Fruit fly (Drosophila melanogaster) whole organism, embryonic: Measurements from ENCODE around the gene Cyp4ac3.

Source experiments
- B-H1 ChIP-seq: fragments of 200-800 bp; sonication (Bioruptor generic); IDR thresholded peaks from 3 replicates; pipeline ENCODE4 v1.3.6; 2022; ENCODE audit warnings: missing biosample characterization, missing genetic modification characterization
- Bgb ChIP-seq: fragments of 200-800 bp; sonication (Bioruptor generic); IDR thresholded peaks from 2 replicates; pipeline ENCODE4 v1.3.6; 2022; ENCODE audit warnings: missing biosample characterization, missing genetic modification characterization; ENCODE audit not compliant: partially characterized antibody
- BtbVII ChIP-seq: fragments of 200-800 bp; sonication (Bioruptor generic); optimal IDR thresholded peaks from 3 replicates; lab custom pipeline; 2017; ENCODE audit warnings: missing biosample characterization, mild to moderate bottlenecking, missing genetic modification characterization
- CG10959 ChIP-seq: fragments of 200-800 bp; sonication (Bioruptor generic); IDR thresholded peaks from 2 replicates; pipeline ENCODE4 v1.3.6; 2022; ENCODE audit warnings: missing biosample characterization, missing genetic modification characterization
- CG12219 ChIP-seq: fragments of 200-800 bp; sonication (Bioruptor generic); optimal IDR thresholded peaks from 3 replicates; lab custom pipeline; 2018; ENCODE audit warnings: missing biosample characterization, mild to moderate bottlenecking, missing genetic modification characterization
- CG1233 ChIP-seq: fragments of 200-800 bp; sonication (Bioruptor generic); optimal IDR thresholded peaks from 4 replicates; lab custom pipeline; 2018; ENCODE audit warnings: missing biosample characterization, mild to moderate bottlenecking, missing genetic modification characterization
- CG12391 ChIP-seq: fragments of 200-800 bp; sonication (Bioruptor generic); optimal IDR thresholded peaks from 3 replicates; lab custom pipeline; 2018; ENCODE audit warnings: missing biosample characterization, mild to moderate bottlenecking, missing genetic modification characterization, moderate library complexity
- CG13424 ChIP-seq: fragments of 200-800 bp; sonication (Bioruptor generic); optimal IDR thresholded peaks from 2 replicates; lab custom pipeline; 2019; ENCODE audit warnings: missing biosample characterization, mild to moderate bottlenecking, missing genetic modification characterization, moderate library complexity
- CG14667 ChIP-seq: fragments of 200-800 bp; sonication (Bioruptor generic); IDR thresholded peaks from 2 replicates; pipeline ENCODE4 v1.3.6; 2022; ENCODE audit warnings: missing biosample characterization, missing genetic modification characterization
- CG14860 ChIP-seq: fragments of 200-800 bp; sonication (Bioruptor generic); IDR thresholded peaks from 3 replicates; pipeline ENCODE4 v1.3.6; 2022; ENCODE audit warnings: missing biosample characterization, missing genetic modification characterization; ENCODE audit not compliant: partially characterized antibody
- CG15514 ChIP-seq: fragments of 200-800 bp; sonication (Bioruptor generic); optimal IDR thresholded peaks from 3 replicates; lab custom pipeline; 2017; ENCODE audit warnings: missing biosample characterization, missing genetic modification characterization, mild to moderate bottlenecking, moderate library complexity, missing genetic modification reagents
- CG32767 ChIP-seq: fragments of 200-800 bp; sonication (Bioruptor generic); IDR thresholded peaks from 2 replicates; pipeline ENCODE4 v1.3.6; 2022; ENCODE audit warnings: missing biosample characterization, missing genetic modification characterization
- CG3281 ChIP-seq: fragments of 200-800 bp; sonication (Bioruptor generic); optimal IDR thresholded peaks from 3 replicates; lab custom pipeline; 2017; ENCODE audit warnings: missing biosample characterization, mild to moderate bottlenecking, missing genetic modification characterization
- CG7987 ChIP-seq: fragments of 200-800 bp; sonication (Bioruptor generic); optimal IDR thresholded peaks from 2 replicates; lab custom pipeline; 2018; ENCODE audit warnings: missing biosample characterization, mild to moderate bottlenecking, missing genetic modification characterization, moderate library complexity
- CG9609 ChIP-seq: fragments of 200-800 bp; sonication (Bioruptor generic); optimal IDR thresholded peaks from 3 replicates; lab custom pipeline; 2016; ENCODE audit warnings: missing biosample characterization, missing genetic modification characterization
- Dp ChIP-seq: fragments of 200-800 bp; sonication (Bioruptor generic); optimal IDR thresholded peaks from 2 replicates; lab custom pipeline; 2018; ENCODE audit warnings: missing biosample characterization, mild to moderate bottlenecking, missing genetic modification characterization, moderate library complexity
- Ets65A ChIP-seq: fragments of 200-800 bp; sonication (Bioruptor generic); peaks from one replicate; lab custom pipeline; 2016; ENCODE audit warnings: missing biosample characterization, missing genetic modification characterization
- H15 ChIP-seq: fragments of 200-800 bp; sonication (Bioruptor generic); IDR thresholded peaks from 3 replicates; pipeline ENCODE4 v1.3.6; 2022; ENCODE audit warnings: missing biosample characterization, missing genetic modification characterization
- HLHmδ ChIP-seq: fragments of 200-800 bp; sonication (Bioruptor generic); optimal IDR thresholded peaks from 2 replicates; lab custom pipeline; 2018; ENCODE audit warnings: missing biosample characterization, mild to moderate bottlenecking, missing genetic modification characterization, moderate library complexity
- Hr78 ChIP-seq, 2 experiments: fragments of 200-800 bp in 1 of 2; fragments of >200 bp in 1 of 2; sonication (Bioruptor generic) in 1 of 2; optimal IDR thresholded peaks; 2 replicates each; lab custom pipeline; 2017 to 2019; ENCODE audit warnings: missing biosample characterization in 2 of 2, missing genetic modification characterization in 2 of 2, mild to moderate bottlenecking in 1 of 2, moderate library complexity in 1 of 2
- Jarid2 ChIP-seq: fragments of 200-800 bp; sonication (Bioruptor generic); optimal IDR thresholded peaks from 3 replicates; lab custom pipeline; 2017; ENCODE audit warnings: mild to moderate bottlenecking, missing biosample characterization, missing genetic modification reagents, missing genetic modification characterization
- Lpt ChIP-seq: fragments of >200 bp; optimal IDR thresholded peaks from 2 replicates; lab custom pipeline; 2018; ENCODE audit warnings: missing biosample characterization, missing genetic modification characterization
- MESR4 ChIP-seq: fragments of 200-800 bp; sonication (Bioruptor generic); optimal IDR thresholded peaks from 2 replicates; lab custom pipeline; 2018; ENCODE audit warnings: missing biosample characterization, mild to moderate bottlenecking, missing genetic modification characterization, moderate library complexity
- Rx ChIP-seq: fragments of 200-800 bp; sonication (Bioruptor generic); IDR thresholded peaks from 2 replicates; pipeline ENCODE4 v1.3.6; 2022; ENCODE audit warnings: missing biosample characterization, missing genetic modification characterization
- Ssrp ChIP-seq: fragments of 200-800 bp; sonication (Bioruptor generic); optimal IDR thresholded peaks from 2 replicates; lab custom pipeline; 2018; ENCODE audit warnings: missing biosample characterization, mild to moderate bottlenecking, missing genetic modification characterization, moderate library complexity
- ase ChIP-seq: fragments of 200-800 bp; sonication (Bioruptor generic); IDR thresholded peaks from 3 replicates; pipeline ENCODE4 v1.3.6; 2022; ENCODE audit warnings: missing biosample characterization, missing genetic modification characterization
- ash1 ChIP-seq: fragments of 200-800 bp; sonication (Bioruptor generic); optimal IDR thresholded peaks from 2 replicates; lab custom pipeline; 2018; ENCODE audit warnings: missing biosample characterization, mild to moderate bottlenecking, missing genetic modification characterization
- ato ChIP-seq: fragments of 200-800 bp; sonication (Bioruptor generic); IDR thresholded peaks from 2 replicates; pipeline ENCODE4 v1.3.6; 2022; ENCODE audit warnings: missing biosample characterization, missing genetic modification characterization; ENCODE audit not compliant: partially characterized antibody
- chif ChIP-seq, 2 experiments: fragments of 200-800 bp; sonication (Bioruptor generic); optimal IDR thresholded peaks; 3 replicates each; lab custom pipeline; 2016; ENCODE audit warnings: missing biosample characterization in 2 of 2, missing genetic modification characterization in 2 of 2
- chinmo ChIP-seq: fragments of 200-800 bp; sonication (Bioruptor generic); IDR thresholded peaks from 4 replicates; pipeline ENCODE4 v1.3.6; 2022; ENCODE audit warnings: missing biosample characterization, missing genetic modification characterization; ENCODE audit not compliant: partially characterized antibody
- chn ChIP-seq: fragments of 200-800 bp; sonication (Bioruptor generic); optimal IDR thresholded peaks from 2 replicates; lab custom pipeline; 2016; ENCODE audit warnings: missing biosample characterization, missing genetic modification characterization
- da ChIP-seq: fragments of 200-800 bp; sonication (Bioruptor generic); optimal IDR thresholded peaks from 2 replicates; lab custom pipeline; 2016; ENCODE audit warnings: missing biosample characterization, missing genetic modification characterization
- dimm ChIP-seq: fragments of 200-800 bp; sonication (Bioruptor generic); IDR thresholded peaks from 2 replicates; pipeline ENCODE4 v1.3.6; 2022; ENCODE audit warnings: missing biosample characterization, missing genetic modification characterization
- fd102C ChIP-seq: fragments of 200-800 bp; sonication (Bioruptor generic); optimal IDR thresholded peaks from 2 replicates; lab custom pipeline; 2018; ENCODE audit warnings: missing biosample characterization, mild to moderate bottlenecking, missing genetic modification characterization, moderate library complexity
- hkb ChIP-seq, 2 experiments: fragments of 200-800 bp in 1 of 2; fragments of >200 bp in 1 of 2; sonication (Bioruptor generic) in 1 of 2; IDR thresholded peaks in 1 of 2; optimal IDR thresholded peaks in 1 of 2; 2 replicates each; pipeline versions ENCODE4 v1.3.6 to Lab custom; 2017 to 2022; ENCODE audit warnings: missing biosample characterization in 1 of 2, missing genetic modification characterization in 1 of 2
- insv ChIP-seq, 2 experiments: fragments of 200-800 bp; sonication (Bioruptor generic); optimal IDR thresholded peaks; 3 replicates each; lab custom pipeline; 2016 to 2018; ENCODE audit warnings: missing biosample characterization in 2 of 2, missing genetic modification characterization in 2 of 2
- otp ChIP-seq: fragments of 200-800 bp; sonication (Bioruptor generic); IDR thresholded peaks from 3 replicates; pipeline ENCODE4, ENCODE4 v1.3.6; 2022; ENCODE audit warnings: missing biosample characterization, missing genetic modification characterization
- pho ChIP-seq: fragments of 200-800 bp; sonication (Bioruptor generic); optimal IDR thresholded peaks from 2 replicates; lab custom pipeline; 2016; ENCODE audit warnings: missing biosample characterization, missing genetic modification characterization
- schlank ChIP-seq: fragments of 200-800 bp; sonication (Bioruptor generic); optimal IDR thresholded peaks from 2 replicates; lab custom pipeline; 2018; ENCODE audit warnings: missing biosample characterization, mild to moderate bottlenecking, missing genetic modification characterization
- seq ChIP-seq: fragments of 200-800 bp; sonication (Bioruptor generic); IDR thresholded peaks from 2 replicates; pipeline ENCODE4 v1.3.6; 2022; ENCODE audit warnings: missing biosample characterization, missing genetic modification characterization
- sqz ChIP-seq: fragments of 200-800 bp; sonication (Bioruptor generic); optimal IDR thresholded peaks from 3 replicates; lab custom pipeline; 2018; ENCODE audit warnings: missing biosample characterization, mild to moderate bottlenecking, missing genetic modification characterization
- stwl ChIP-seq: fragments of 200-800 bp; sonication (Bioruptor generic); optimal IDR thresholded peaks from 3 replicates; lab custom pipeline; 2018; ENCODE audit warnings: missing biosample characterization, mild to moderate bottlenecking, missing genetic modification characterization, moderate library complexity
- sug ChIP-seq: fragments of 200-800 bp; optimal IDR thresholded peaks from 2 replicates; lab custom pipeline; 2019; ENCODE audit warnings: missing biosample characterization, mild to moderate bottlenecking, missing genetic modification characterization, moderate library complexity
- tap ChIP-seq: fragments of 200-800 bp; optimal IDR thresholded peaks from 3 replicates; lab custom pipeline; 2019; ENCODE audit warnings: missing biosample characterization, mild to moderate bottlenecking, missing genetic modification characterization, moderate library complexity
- tin ChIP-seq: fragments of 200-800 bp; sonication (Bioruptor generic); optimal IDR thresholded peaks from 3 replicates; lab custom pipeline; 2016; ENCODE audit warnings: missing biosample characterization, missing genetic modification characterization
- tll ChIP-seq, 2 experiments: fragments of 200-800 bp in 1 of 2; fragments of >200 bp in 1 of 2; sonication (Bioruptor generic) in 1 of 2; optimal IDR thresholded peaks; 2 replicates each; lab custom pipeline; 2017 to 2019; ENCODE audit warnings: missing biosample characterization in 2 of 2, missing genetic modification characterization in 2 of 2, mild to moderate bottlenecking in 1 of 2, moderate library complexity in 1 of 2
- wek ChIP-seq: fragments of 200-800 bp; sonication (Bioruptor generic); optimal IDR thresholded peaks from 3 replicates; lab custom pipeline; 2018; ENCODE audit warnings: missing biosample characterization, mild to moderate bottlenecking, missing genetic modification characterization, moderate library complexity
- zfh2 ChIP-seq: fragments of 200-800 bp; sonication (Bioruptor generic); optimal IDR thresholded peaks from 2 replicates; lab custom pipeline; 2016; ENCODE audit warnings: missing biosample characterization, missing genetic modification characterization

Cyp4ac3 gene

DNA sequence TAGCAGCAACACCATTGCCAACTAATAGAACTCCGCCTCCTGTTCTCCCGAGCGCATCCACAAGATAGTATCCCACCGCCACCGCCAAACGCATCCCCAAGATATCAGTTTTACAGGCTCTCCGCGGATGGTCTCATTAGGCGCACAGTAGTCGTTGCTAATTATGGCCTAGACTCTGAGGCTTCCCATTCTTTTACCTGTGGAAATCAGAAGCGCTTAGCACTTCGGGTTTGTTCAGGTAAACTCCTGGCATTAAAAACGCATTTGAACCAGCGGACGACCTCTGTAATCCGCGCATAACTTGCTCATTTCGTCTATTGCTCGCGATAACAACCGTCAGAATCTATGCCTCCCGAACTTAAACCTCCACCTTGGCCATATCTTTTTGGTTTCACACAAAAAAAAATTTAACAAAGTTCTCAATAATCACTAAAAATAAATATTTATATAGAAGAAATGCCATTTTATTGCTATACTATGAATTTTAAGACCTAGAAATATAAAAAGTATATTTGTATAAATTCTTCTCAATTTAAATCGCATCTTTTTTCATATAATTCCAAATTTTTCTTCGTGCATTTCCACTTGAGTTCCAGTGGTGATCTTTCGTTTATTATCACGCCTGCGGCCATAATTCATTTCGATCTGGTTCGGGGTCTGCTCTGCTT, 30.3 kb upstream of the Cyp4ac3 start (continued):
- TF ChIP-seq MESR4 (GFP tag; lab: Kevin White, UChicago) (no peak), schlank (tag; lab: Kevin White, UChicago) (no peak), CG14667 (GFP tag; lab: Robert Waterston, UW) (no peak), tin (GFP tag; lab: Kevin White, UChicago) (peak; percentile 67), hkb (optimal IDR thresholded peaks at IDR 0.05; lab: Kevin White, UChicago) (no peak), hkb (GFP tag; IDR thresholded peaks at IDR 0.05; lab: Robert Waterston, UW) (0 out of 2 replicates have a peak, but pooled peaks have one; percentile 40), CG12391 (tag; lab: Kevin White, UChicago) (peak; percentile 90), Ets65A (no peak), CG7987 (no peak), H15 (GFP tag; lab: Robert Waterston, UW) (0 out of 3 replicates have a peak, but pooled peaks have one; percentile 11), CG9609 (GFP tag; lab: Kevin White, UChicago) (no peak), CG13424 (tag; lab: Kevin White, UChicago) (peak; percentile 77), chn (peak; percentile 9), CG32767 (GFP tag; lab: Robert Waterston, UW) (peak; percentile 22; the same call in 1 of the 2 replicates), sug (tag; lab: Kevin White, UChicago) (no peak), tll (GFP tag; optimal IDR thresholded peaks at IDR 0.05; lab: Kevin White, UChicago) (no peak), Bgb (no peak), CG15514 (GFP tag; lab: Kevin White, UChicago) (no peak), zfh2 (GFP tag; lab: Kevin White, UChicago) (no peak), stwl (tag; lab: Kevin White, UChicago) (peak; percentile 31), CG10959 (GFP tag; lab: Robert Waterston, UW) (peak; percentile 74), seq (GFP tag; lab: Robert Waterston, UW) (no peak), tap (tag; lab: Kevin White, UChicago) (peak; percentile 55), sqz (GFP tag; lab: Kevin White, UChicago) (peak; percentile 6), CG3281 (GFP tag; lab: Kevin White, UChicago) (no peak), Ssrp (tag; lab: Kevin White, UChicago) (peak; percentile 80), HLHmδ (GFP tag; lab: Kevin White, UChicago) (no peak), ase (GFP tag; lab: Robert Waterston, UW) (no peak), da (GFP tag; lab: Kevin White, UChicago) (no peak), wek (GFP tag; lab: Kevin White, UChicago) (no peak), fd102C (no peak), dimm (GFP tag; lab: Robert Waterston, UW) (no peak), pho (GFP tag; lab: Kevin White, UChicago) (no peak), ash1 (no peak), chif (GFP tag; optimal IDR thresholded peaks at IDR 0.05; lab: Kevin White, UChicago) (peak in 1 of 2 experiments; percentile 19), BtbVII (GFP tag; lab: Kevin White, UChicago) (no peak), Lpt (GFP tag; lab: Kevin White, UChicago) (no peak), CG14860 (GFP tag; lab: Robert Waterston, UW) (no peak), chinmo (GFP tag; lab: Robert Waterston, UW) (no peak), CG1233 (GFP tag; lab: Kevin White, UChicago) (peak; percentile 49), Jarid2 (no peak), CG12219 (GFP tag; lab: Kevin White, UChicago) (no peak), Dp (no peak), insv (GFP tag; optimal IDR thresholded peaks at IDR 0.05; lab: Kevin White, UChicago) (no peak), Hr78 (GFP tag; optimal IDR thresholded peaks at IDR 0.05; lab: Kevin White, UChicago) (peak in 1 of 2 experiments; percentile 73), Rx (GFP tag; lab: Robert Waterston, UW) (no peak), ato (GFP tag; lab: Robert Waterston, UW) (no peak), otp (GFP tag; lab: Robert Waterston, UW) (no peak), B-H1 (no peak)
